Worm (Caenorhabditis elegans) whole organism, L1 larva: ENCODE measurements around the gene F13D12.3.

Experiments used
- C16A3.4 ChIP-seq: fragments of 150-350 bp; optimal IDR thresholded peaks from 2 replicates; lab custom pipeline; 2014; ENCODE audit warnings: missing biosample characterization, missing genetic modification characterization
- Y116A8C.19 ChIP-seq: sonication (generic microtip); optimal IDR thresholded peaks from 2 replicates; lab custom pipeline; 2016; ENCODE audit warnings: missing compliant biosample characterization, missing genetic modification characterization, borderline replicate concordance
- aha-1 ChIP-seq: fragments of 150-350 bp; optimal IDR thresholded peaks from 2 replicates; lab custom pipeline; 2014; ENCODE audit warnings: missing biosample characterization, missing genetic modification characterization
- alr-1 ChIP-seq: fragments of 200-800 bp; sonication (Bioruptor generic); optimal IDR thresholded peaks from 2 replicates; lab custom pipeline; 2018; ENCODE audit warnings: borderline replicate concordance, mild to moderate bottlenecking, missing genetic modification characterization, missing compliant biosample characterization
- aly-2 ChIP-seq: fragments of 150-350 bp; optimal IDR thresholded peaks from 2 replicates; lab custom pipeline; 2014; ENCODE audit warnings: missing biosample characterization, missing genetic modification characterization
- ama-1 ChIP-seq: fragments of 150-350 bp; optimal IDR thresholded peaks from 2 replicates; lab custom pipeline; 2014
- ceh-8 ChIP-seq: fragments of 200-800 bp; sonication (Bioruptor generic); optimal IDR thresholded peaks from 2 replicates; lab custom pipeline; 2018; ENCODE audit warnings: mild to moderate bottlenecking, missing genetic modification characterization, moderate library complexity, missing compliant biosample characterization
- ceh-88 ChIP-seq: fragments of 200-800 bp; sonication (Bioruptor generic); IDR thresholded peaks from 2 replicates; pipeline ENCODE4 v1.3.6; 2022; ENCODE audit warnings: missing genetic modification characterization, missing compliant biosample characterization
- ceh-90 ChIP-seq: sonication (generic microtip); optimal IDR thresholded peaks from 2 replicates; lab custom pipeline; 2016; ENCODE audit warnings: missing genetic modification characterization, missing compliant biosample characterization
- dsc-1 ChIP-seq: sonication (generic microtip); optimal IDR thresholded peaks from 2 replicates; lab custom pipeline; 2016; ENCODE audit warnings: mild to moderate bottlenecking, missing genetic modification characterization, missing compliant biosample characterization
- efl-1 ChIP-seq, 4 experiments: fragments of 150-350 bp; optimal IDR thresholded peaks in 3 of 4; peaks in 1 of 4; 1 replicate in 1 of 4; 2 replicates in 3 of 4; lab custom pipeline; 2014; ENCODE audit warnings: missing biosample characterization in 2 of 4, missing genetic modification characterization in 2 of 4, missing genetic modification reagents in 2 of 4
- egl-13 ChIP-seq: sonication (generic microtip); optimal IDR thresholded peaks from 2 replicates; lab custom pipeline; 2016; ENCODE audit warnings: missing genotype, missing genetic modification reagents, missing genetic modification characterization, missing compliant biosample characterization
- elt-3 ChIP-seq, 6 experiments: fragments of 150-350 bp in 1 of 6; sonication (generic microtip); optimal IDR thresholded peaks; 2 replicates each; lab custom pipeline; 2017 to 2018; ENCODE audit warnings: missing biosample characterization in 6 of 6, missing genetic modification characterization in 6 of 6, inconsistent platforms in 1 of 6
- ets-5 ChIP-seq: fragments of 200-800 bp; sonication (Bioruptor generic); IDR thresholded peaks from 2 replicates; pipeline ENCODE4 v1.3.6; 2022; ENCODE audit warnings: missing genetic modification characterization, missing compliant biosample characterization
- fkh-10 ChIP-seq: sonication (generic microtip); optimal IDR thresholded peaks from 2 replicates; lab custom pipeline; 2017; ENCODE audit warnings: missing biosample characterization, missing genetic modification reagents, missing genetic modification characterization
- fkh-4 ChIP-seq: sonication (generic microtip); optimal IDR thresholded peaks from 2 replicates; lab custom pipeline; 2016; ENCODE audit warnings: missing compliant biosample characterization, missing genetic modification characterization, borderline replicate concordance
- fkh-8 ChIP-seq: sonication (generic microtip); optimal IDR thresholded peaks from 2 replicates; lab custom pipeline; 2016; ENCODE audit warnings: mild to moderate bottlenecking, missing genetic modification characterization, missing compliant biosample characterization
- grh-1 ChIP-seq: fragments of 200-800 bp; sonication (Bioruptor generic); IDR thresholded peaks from 2 replicates; pipeline ENCODE4 v1.3.6; 2022; ENCODE audit warnings: missing genetic modification reagents, missing genetic modification characterization, missing compliant biosample characterization
- hlh-17 ChIP-seq: fragments of 200-800 bp; sonication (Bioruptor generic); optimal IDR thresholded peaks from 2 replicates; lab custom pipeline; 2018; ENCODE audit warnings: missing genetic modification characterization, mild to moderate bottlenecking, missing compliant biosample characterization, moderate library complexity, borderline replicate concordance
- irx-1 ChIP-seq: sonication (generic microtip); optimal IDR thresholded peaks from 2 replicates; lab custom pipeline; 2016; ENCODE audit warnings: missing genetic modification characterization, missing compliant biosample characterization
- lin-14 ChIP-seq: fragments of 200-800 bp; sonication (Bioruptor generic); optimal IDR thresholded peaks from 2 replicates; lab custom pipeline; 2018; ENCODE audit warnings: mild to moderate bottlenecking, missing genetic modification characterization, moderate library complexity, missing compliant biosample characterization
- lin-35 ChIP-seq, 2 experiments: fragments of 150-350 bp; optimal IDR thresholded peaks; 2 replicates each; lab custom pipeline; 2014; ENCODE audit warnings: missing biosample characterization in 2 of 2, missing genetic modification characterization in 2 of 2, missing genetic modification reagents in 2 of 2
- lin-39 ChIP-seq: fragments of 150-350 bp; optimal IDR thresholded peaks from 2 replicates; lab custom pipeline; 2014; ENCODE audit warnings: missing biosample characterization, missing genetic modification reagents, missing genetic modification characterization
- lir-3 ChIP-seq: sonication (generic microtip); optimal IDR thresholded peaks from 2 replicates; lab custom pipeline; 2016; ENCODE audit warnings: mild to moderate bottlenecking, missing genetic modification characterization, moderate library complexity, missing compliant biosample characterization; ENCODE audit not compliant: poor library complexity
- lsy-2 ChIP-seq, 2 experiments: fragments of 150-350 bp; optimal IDR thresholded peaks; 2 replicates each; lab custom pipeline; 2014; ENCODE audit warnings: missing biosample characterization in 2 of 2, missing genetic modification characterization in 2 of 2
- mef-2 ChIP-seq: fragments of 150-350 bp; optimal IDR thresholded peaks from 2 replicates; lab custom pipeline; 2014; ENCODE audit warnings: missing biosample characterization, missing genetic modification characterization
- mep-1 ChIP-seq: fragments of 150-350 bp; optimal IDR thresholded peaks from 2 replicates; lab custom pipeline; 2014; ENCODE audit warnings: missing biosample characterization, missing genetic modification characterization
- nhr-12 ChIP-seq: sonication (generic microtip); optimal IDR thresholded peaks from 2 replicates; lab custom pipeline; 2017; ENCODE audit warnings: missing biosample characterization, missing genetic modification characterization
- nhr-19 ChIP-seq: fragments of 200-800 bp; sonication (Bioruptor generic); conservative IDR thresholded peaks from 2 replicates; pipeline ENCODE4 v1.3.6; 2022; ENCODE audit warnings: missing genetic modification characterization, missing compliant biosample characterization
- nhr-20 ChIP-seq: sonication (generic microtip); optimal IDR thresholded peaks from 2 replicates; lab custom pipeline; 2016; ENCODE audit warnings: mild to moderate bottlenecking, missing genetic modification characterization, missing compliant biosample characterization
- nhr-237 ChIP-seq: fragments of 150-350 bp; optimal IDR thresholded peaks from 2 replicates; lab custom pipeline; 2014; ENCODE audit warnings: missing biosample characterization, missing genetic modification characterization
- nhr-28 ChIP-seq: fragments of 150-350 bp; optimal IDR thresholded peaks from 2 replicates; lab custom pipeline; 2014; ENCODE audit warnings: missing biosample characterization, missing genetic modification characterization
- nhr-47 ChIP-seq: sonication (generic microtip); optimal IDR thresholded peaks from 2 replicates; lab custom pipeline; 2016; ENCODE audit warnings: mild to moderate bottlenecking, missing genetic modification characterization, moderate library complexity, missing compliant biosample characterization
- nhr-71 ChIP-seq: sonication (generic microtip); optimal IDR thresholded peaks from 2 replicates; lab custom pipeline; 2016; ENCODE audit warnings: mild to moderate bottlenecking, missing genetic modification characterization, moderate library complexity, missing compliant biosample characterization
- nhr-76 ChIP-seq: sonication (generic microtip); optimal IDR thresholded peaks from 2 replicates; lab custom pipeline; 2017; ENCODE audit warnings: missing biosample characterization, missing genetic modification characterization
- nhr-85 ChIP-seq: sonication (generic microtip); peaks from one replicate; lab custom pipeline; 2016; ENCODE audit warnings: missing genetic modification characterization, inconsistent platforms, missing compliant biosample characterization
- nhr-90 ChIP-seq: sonication (generic microtip); optimal IDR thresholded peaks from 2 replicates; lab custom pipeline; 2016; ENCODE audit warnings: mild to moderate bottlenecking, missing genetic modification characterization, missing compliant biosample characterization; ENCODE audit not compliant: poor library complexity
- pax-3 ChIP-seq: fragments of 200-800 bp; sonication (Bioruptor generic); optimal IDR thresholded peaks from 2 replicates; lab custom pipeline; 2018; ENCODE audit warnings: mild to moderate bottlenecking, missing genetic modification characterization, moderate library complexity, missing compliant biosample characterization
- skn-1 ChIP-seq: fragments of 150-350 bp; optimal IDR thresholded peaks from 2 replicates; lab custom pipeline; 2014; ENCODE audit warnings: missing biosample characterization, missing genetic modification characterization
- snpc-4 ChIP-seq: fragments of 150-350 bp; optimal IDR thresholded peaks from 2 replicates; lab custom pipeline; 2014; ENCODE audit warnings: missing biosample characterization, missing genetic modification characterization
- sox-4 ChIP-seq: sonication (generic microtip); optimal IDR thresholded peaks from 2 replicates; lab custom pipeline; 2016; ENCODE audit warnings: missing genetic modification characterization, missing compliant biosample characterization
- sptf-1 ChIP-seq: fragments of 150-350 bp; optimal IDR thresholded peaks from 2 replicates; lab custom pipeline; 2014; ENCODE audit warnings: missing biosample characterization, missing genetic modification characterization
- swsn-7 ChIP-seq: sonication (generic microtip); optimal IDR thresholded peaks from 2 replicates; lab custom pipeline; 2016; ENCODE audit warnings: missing genetic modification characterization, missing compliant biosample characterization
- tbx-2 ChIP-seq: sonication (generic microtip); optimal IDR thresholded peaks from 2 replicates; lab custom pipeline; 2016; ENCODE audit warnings: missing genetic modification characterization, missing compliant biosample characterization
- unc-130 ChIP-seq: fragments of 150-350 bp; optimal IDR thresholded peaks from 2 replicates; lab custom pipeline; 2017; ENCODE audit warnings: missing biosample characterization, missing genetic modification characterization, inconsistent platforms
- unc-86 ChIP-seq: sonication (generic microtip); optimal IDR thresholded peaks from 2 replicates; lab custom pipeline; 2016; ENCODE audit warnings: missing genetic modification characterization, missing compliant biosample characterization
- unc-98 ChIP-seq: fragments of 200-800 bp; sonication (Bioruptor generic); IDR thresholded peaks from 2 replicates; pipeline ENCODE4 v1.3.6; 2022; ENCODE audit warnings: missing genetic modification characterization, missing compliant biosample characterization
- xbp-1 ChIP-seq: sonication (generic microtip); optimal IDR thresholded peaks from 2 replicates; lab custom pipeline; 2016; ENCODE audit warnings: missing genetic modification characterization, missing compliant biosample characterization
- zip-4 ChIP-seq: fragments of 200-800 bp; sonication (Bioruptor generic); optimal IDR thresholded peaks from 2 replicates; lab custom pipeline; 2018; ENCODE audit warnings: mild to moderate bottlenecking, missing genetic modification characterization, moderate library complexity, missing compliant biosample characterization
- ztf-11 ChIP-seq, 2 experiments: sonication (generic microtip); optimal IDR thresholded peaks; 2 replicates each; lab custom pipeline; 2016 to 2017; ENCODE audit warnings: missing genetic modification characterization in 2 of 2, missing biosample characterization in 1 of 2, missing compliant biosample characterization in 1 of 2

Gene F13D12.3

ce11 chrII:11756684-11757107, 36.5 kb downstream of the F13D12.3 start (continued):
- peak in 1 of 6 experiments; percentile 73 for TF ChIP-seq elt-3 (tag; optimal IDR thresholded peaks at IDR 0.05; lab: Kevin White, UChicago)
- TF ChIP-seq nhr-71 = peak; percentile 81
- peak; percentile 31 to 47 for TF ChIP-seq lin-35 (GFP tag; optimal IDR thresholded peaks at IDR 0.05; lab: Kevin White, UChicago)
- no peak for TF ChIP-seq alr-1
- no peak for TF ChIP-seq nhr-76
- peak; percentile 98 for TF ChIP-seq ama-1
- TF ChIP-seq mef-2 = peak; percentile 46
- TF ChIP-seq sptf-1 (tag; lab: Kevin White, UChicago) = no peak
- TF ChIP-seq tbx-2 (tag; lab: Kevin White, UChicago) = no peak
- TF ChIP-seq Y116A8C.19 (tag; lab: Kevin White, UChicago) = no peak
- TF ChIP-seq aha-1 (tag; lab: Kevin White, UChicago) = no peak

- TF ChIP-seq egl-13 (tag; lab: Kevin White, UChicago) (peak; percentile 92), sox-4 (peak; percentile 84), zip-4 (peak; percentile 76), ceh-88 (peak; percentile 94), lir-3 (tag; lab: Kevin White, UChicago) (peak; percentile 64), swsn-7 (peak; percentile 95), unc-98 (GFP tag; lab: Robert Waterston, UW) (peak; percentile 99), fkh-4 (tag; lab: Kevin White, UChicago) (peak; percentile 37), dsc-1 (tag; lab: Kevin White, UChicago) (peak; percentile 91), aly-2 (tag; lab: Kevin White, UChicago) (peak; percentile 39), mef-2 (peak; percentile 56), ceh-90 (tag; lab: Kevin White, UChicago) (peak; percentile 12), nhr-19 (GFP tag; lab: Robert Waterston, UW) (peak; percentile 96), unc-86 (tag; lab: Kevin White, UChicago) (peak; percentile 89), grh-1 (GFP tag; lab: Robert Waterston, UW) (peak; percentile 94), efl-1 (optimal IDR thresholded peaks at IDR 0.05; lab: Kevin White, UChicago) (peak; percentile 73 to 86), efl-1 (GFP tag; optimal IDR thresholded peaks at IDR 0.05 in 1 of 2; lab: Kevin White, UChicago) (peak; percentile 53 to 96), nhr-76 (peak; percentile 27), lin-35 (GFP tag; optimal IDR thresholded peaks at IDR 0.05; lab: Kevin White, UChicago) (peak; percentile 31 to 78), fkh-10 (peak; percentile 61), nhr-20 (tag; lab: Kevin White, UChicago) (peak; percentile 89), xbp-1 (tag; lab: Kevin White, UChicago) (peak; percentile 84), nhr-237 (tag; lab: Kevin White, UChicago) (peak; percentile 83), fkh-8 (tag; lab: Kevin White, UChicago) (peak; percentile 98), lin-39 (tag; lab: Kevin White, UChicago) (peak; percentile 52), ztf-11 (tag; optimal IDR thresholded peaks at IDR 0.05; lab: Kevin White, UChicago) (peak in 1 of 2 experiments; percentile 78), unc-130 (tag; lab: Kevin White, UChicago) (peak; percentile 38), ets-5 (peak; percentile 98; the same call in 1 of the 2 replicates), snpc-4 (tag; lab: Kevin White, UChicago) (peak; percentile 32), ceh-8 (GFP tag; lab: Kevin White, UChicago) (peak; percentile 87), lin-14 (peak; percentile 94), nhr-90 (tag; lab: Kevin White, UChicago) (peak; percentile 88), pax-3 (tag; lab: Kevin White, UChicago) (peak; percentile 90), nhr-71 (peak; percentile 97), nhr-12 (tag; lab: Kevin White, UChicago) (peak; percentile 54), hlh-17 (GFP tag; lab: Kevin White, UChicago) (peak; percentile 91), mep-1 (tag; lab: Kevin White, UChicago) (peak; percentile 62), nhr-85 (tag; lab: Kevin White, UChicago) (peak; percentile 90), irx-1 (tag; lab: Kevin White, UChicago) (peak; percentile 86), lsy-2 (tag; optimal IDR thresholded peaks at IDR 0.05; lab: Kevin White, UChicago) (peak; percentile 77 to 78), skn-1 (tag; lab: Kevin White, UChicago) (peak; percentile 47), nhr-28 (peak; percentile 42), tbx-2 (tag; lab: Kevin White, UChicago) (peak; percentile 84), C16A3.4 (peak; percentile 16), nhr-47 (tag; lab: Kevin White, UChicago) (peak; percentile 96)
These were observed 39.1 kb downstream of the F13D12.3 start, which contains the start of the genes F44E5.4 and F44E5.5 for ce11 chrII:11759277-11759676. Gene F44E5.4, minus strand, starts transcription at chrII:11759311. Gene F44E5.5, plus strand, starts transcription at chrII:11759662.
